Fruit fly (Drosophila melanogaster) S2 (cell line): Measurements from ENCODE around the gene Gycalpha99B.

Experiments
- CG8478 ChIP-seq: fragments of >200 bp; optimal IDR thresholded peaks from 2 replicates; lab custom pipeline; 2018
- CTCF ChIP-seq, 2 experiments: fragments of >200 bp; optimal IDR thresholded peaks; 2 replicates each; lab custom pipeline; 2018

DNA sequence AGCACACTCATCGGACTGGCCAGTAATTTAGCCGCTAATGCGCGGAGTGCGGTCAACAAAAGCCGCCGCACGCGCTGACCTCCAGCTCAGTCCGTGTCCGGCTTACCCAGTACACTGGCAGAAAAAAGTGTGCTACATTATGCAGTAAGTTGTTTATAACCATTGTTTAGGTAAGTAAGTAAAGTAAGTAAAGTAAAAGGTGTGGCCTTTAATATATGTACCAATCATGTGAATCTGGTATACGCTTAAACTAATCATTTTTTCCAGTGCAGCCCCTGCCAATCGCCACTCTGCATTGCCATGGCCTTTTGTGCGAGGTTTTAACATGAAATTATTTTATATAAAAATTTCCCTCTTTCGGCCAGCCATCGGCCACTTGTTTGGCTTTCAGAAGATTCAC is 29.1 kb downstream of the Gycalpha99B start:
- TF ChIP-seq CG8478 (lab: Kevin White, UChicago) = no peak
- TF ChIP-seq CTCF (optimal IDR thresholded peaks at IDR 0.05; lab: Kevin White, UChicago) = no peak
